ENCODE assay signal across 2 worm cellular contexts in the genomic region with DNA sequence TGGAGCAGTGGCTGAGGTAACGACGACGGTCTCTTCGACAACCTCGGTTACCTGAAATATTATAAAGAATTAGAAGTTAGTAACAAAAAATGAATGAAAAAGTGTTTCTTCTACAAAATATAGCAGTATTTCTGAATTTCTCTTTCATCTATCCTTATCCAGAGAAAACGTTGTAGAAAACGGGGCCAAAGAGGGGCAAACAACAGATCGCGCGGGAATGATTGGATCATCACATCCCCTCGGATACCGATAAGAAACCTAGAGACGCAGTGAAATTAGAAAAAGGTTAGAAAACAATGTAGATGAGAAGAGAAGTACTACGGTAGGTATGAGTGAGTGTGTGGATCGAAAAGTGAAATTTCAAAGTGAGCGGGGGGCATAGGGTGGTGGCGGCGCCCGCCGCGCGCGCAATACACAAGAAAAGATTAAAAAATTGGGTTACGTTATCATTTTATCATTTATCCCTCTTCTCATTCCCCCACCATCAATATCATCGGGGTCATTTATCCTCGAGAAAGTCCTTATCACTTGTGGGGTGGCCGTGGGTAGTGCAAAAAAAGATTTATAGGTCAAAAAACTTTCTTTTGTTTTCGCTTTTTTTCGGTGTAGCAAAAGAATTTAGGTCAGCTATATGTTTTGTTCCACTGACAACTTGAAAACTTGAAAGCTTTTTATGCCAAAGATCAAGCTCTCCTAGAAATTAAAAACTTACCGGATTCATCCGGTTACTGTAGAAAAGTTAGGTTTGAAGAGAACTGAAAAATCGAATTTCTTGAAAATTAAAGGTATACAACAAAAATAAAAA.
TF ChIP-seq lines count a peak whose summit lies in the region.

A gene (minus strand): TSS at position 51 of the 805 bp plus-strand sequence.
A gene (minus strand): TSS at position 755 of the 805 bp plus-strand sequence.

TF ChIP-seq in whole organism, L2 larva, 48 proteins besides CTCF, POLR2A, EP300 and RAD21 (continued from another document):
- TF ChIP-seq sma-9 (GFP tag; optimal IDR thresholded peaks at IDR 0.05; lab: Kevin White, UChicago) (peak; percentile 84), sma-9 (tag; optimal IDR thresholded peaks at IDR 0.05; lab: Kevin White, UChicago) (no peak), nhr-21 (tag; optimal IDR thresholded peaks at IDR 0.05; lab: Kevin White, UChicago) (peak; percentile 92), R02D3.7 (tag; optimal IDR thresholded peaks at IDR 0.05; lab: Kevin White, UChicago) (no peak), nhr-11 (tag; optimal IDR thresholded peaks at IDR 0.05; lab: Kevin White, UChicago) (no peak), unc-62 (GFP tag; optimal IDR thresholded peaks at IDR 0.05; lab: Kevin White, UChicago) (no peak), mab-5 (tag; optimal IDR thresholded peaks at IDR 0.05; lab: Kevin White, UChicago) (no peak), ztf-11 (tag; optimal IDR thresholded peaks at IDR 0.05; lab: Kevin White, UChicago) (no peak), gmeb-1 (tag; optimal IDR thresholded peaks at IDR 0.05; lab: Kevin White, UChicago) (no peak), lin-13 (GFP tag; optimal IDR thresholded peaks at IDR 0.05; lab: Kevin White, UChicago) (no peak), unc-39 (tag; optimal IDR thresholded peaks at IDR 0.05; lab: Kevin White, UChicago) (no peak), sem-4 (tag; optimal IDR thresholded peaks at IDR 0.05; lab: Kevin White, UChicago) (peak; percentile 16), mbf-1 (tag; optimal IDR thresholded peaks at IDR 0.05; lab: Kevin White, UChicago) (no peak), sma-3 (GFP tag; optimal IDR thresholded peaks at IDR 0.05; lab: Kevin White, UChicago) (peak; percentile 51), snpc-4 (tag; optimal IDR thresholded peaks at IDR 0.05; lab: Kevin White, UChicago) (no peak), nhr-77 (tag; optimal IDR thresholded peaks at IDR 0.05; lab: Kevin White, UChicago) (no peak), ama-1 (optimal IDR thresholded peaks at IDR 0.05; lab: Kevin White, UChicago) (no peak), lin-39 (tag; optimal IDR thresholded peaks at IDR 0.05; lab: Kevin White, UChicago) (no peak), aly-2 (tag; optimal IDR thresholded peaks at IDR 0.05; lab: Kevin White, UChicago) (no peak), ztf-4 (tag; optimal IDR thresholded peaks at IDR 0.05; lab: Kevin White, UChicago) (no peak), nhr-6 (tag; optimal IDR thresholded peaks at IDR 0.05; lab: Kevin White, UChicago) (no peak), zag-1 (tag; optimal IDR thresholded peaks at IDR 0.05; lab: Kevin White, UChicago) (no peak), egl-27 (tag; optimal IDR thresholded peaks at IDR 0.05; lab: Kevin White, UChicago) (peak; percentile 9), nhr-12 (tag; optimal IDR thresholded peaks at IDR 0.05; lab: Kevin White, UChicago) (no peak), nhr-237 (tag; optimal IDR thresholded peaks at IDR 0.05; lab: Kevin White, UChicago) (no peak), nhr-10 (tag; optimal IDR thresholded peaks at IDR 0.05; lab: Kevin White, UChicago) (no peak), elt-3 (tag; optimal IDR thresholded peaks at IDR 0.05; lab: Kevin White, UChicago) (no peak), unc-55 (GFP tag; optimal IDR thresholded peaks at IDR 0.05; lab: Kevin White, UChicago) (no peak), nhr-23 (tag; optimal IDR thresholded peaks at IDR 0.05; lab: Kevin White, UChicago) (no peak), nhr-129 (tag; optimal IDR thresholded peaks at IDR 0.05; lab: Kevin White, UChicago) (no peak), C34F6.9 (tag; optimal IDR thresholded peaks at IDR 0.05; lab: Kevin White, UChicago) (no peak), lin-11 (tag; optimal IDR thresholded peaks at IDR 0.05; lab: Kevin White, UChicago) (no peak), Y55F3AM.14 (GFP tag; optimal IDR thresholded peaks at IDR 0.05; lab: Kevin White, UChicago) (no peak), ceh-82 (tag; optimal IDR thresholded peaks at IDR 0.05; lab: Kevin White, UChicago) (no peak), ztf-1 (GFP tag; conservative IDR thresholded peaks at IDR 0.05; lab: Robert Waterston, UW) (no peak), lsy-2 (tag; optimal IDR thresholded peaks at IDR 0.05; lab: Kevin White, UChicago) (peak in 1 of 2 experiments; percentile 63), ceh-16 (tag; optimal IDR thresholded peaks at IDR 0.05; lab: Kevin White, UChicago) (no peak), dmd-4 (tag; optimal IDR thresholded peaks at IDR 0.05; lab: Kevin White, UChicago) (no peak)

TF ChIP-seq in whole organism, L4 larva, 104 proteins besides CTCF, POLR2A, EP300 and RAD21 (continued from another document):
- TF ChIP-seq ZK337.2 (GFP tag; IDR thresholded peaks at IDR 0.05; lab: Robert Waterston, UW) (no peak), hlh-11 (tag; optimal IDR thresholded peaks at IDR 0.05; lab: Kevin White, UChicago) (peak; percentile 61), egl-43 (GFP tag; IDR thresholded peaks at IDR 0.05; lab: Robert Waterston, UW) (no peak)
TF ChIP-seq in whole organism, L4 larva: peak in this region for 7.
